Fruit fly (Drosophila melanogaster): ENCODE measurements around the gene cry.

DNA sequence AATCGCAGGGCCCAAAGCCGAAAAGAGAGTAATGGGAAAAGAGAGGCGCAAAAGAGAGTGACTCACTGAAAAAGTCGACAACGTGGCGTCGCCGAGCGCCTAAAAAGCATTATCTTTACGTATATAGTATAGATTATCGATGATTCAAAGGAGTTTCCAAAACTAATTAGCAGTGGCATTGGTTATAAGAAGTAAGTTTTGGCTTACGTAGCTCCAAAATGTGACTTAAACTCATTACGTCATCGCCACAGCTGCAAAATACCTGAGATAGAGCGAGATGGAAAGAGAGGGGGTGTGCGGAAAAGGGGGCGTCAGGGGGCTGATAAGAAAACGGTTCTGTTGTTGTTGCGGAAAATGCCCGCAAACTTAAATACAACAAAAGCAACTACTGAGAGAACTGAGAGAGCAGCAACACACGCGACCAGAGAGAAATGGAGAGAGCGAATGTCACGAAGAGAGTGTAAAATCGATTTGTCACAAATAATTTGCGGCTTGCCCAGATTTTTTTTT is 13.5 kb downstream of the cry start:
- TF ChIP-seq CG8478 (optimal IDR thresholded peaks at IDR 0.05) (no peak), usp (GFP tag; optimal IDR thresholded peaks at IDR 0.05) (no peak), psq (optimal IDR thresholded peaks at IDR 0.05) (no peak), Dll (optimal IDR thresholded peaks at IDR 0.05) (peak; percentile 50), pan (optimal IDR thresholded peaks at IDR 0.05) (no peak), EcR (GFP tag; optimal IDR thresholded peaks at IDR 0.05) (no peak)
